Worm (Caenorhabditis elegans) whole organism, L1 larva: ENCODE results near the gene T05B9.2.

Source experiments
- C04F5.9 ChIP-seq: sonication (generic microtip); optimal IDR thresholded peaks from 2 replicates; lab custom pipeline; 2016; ENCODE audit warnings: missing genetic modification characterization, missing compliant biosample characterization
- C16A3.4 ChIP-seq: fragments of 150-350 bp; optimal IDR thresholded peaks from 2 replicates; lab custom pipeline; 2014; ENCODE audit warnings: missing biosample characterization, missing genetic modification characterization
- alr-1 ChIP-seq: fragments of 200-800 bp; sonication (Bioruptor generic); optimal IDR thresholded peaks from 2 replicates; lab custom pipeline; 2018; ENCODE audit warnings: borderline replicate concordance, mild to moderate bottlenecking, missing genetic modification characterization, missing compliant biosample characterization
- blmp-1 ChIP-seq: fragments of 150-350 bp; optimal IDR thresholded peaks from 2 replicates; lab custom pipeline; 2014; ENCODE audit warnings: missing biosample characterization, missing genetic modification characterization
- ceh-63 ChIP-seq: fragments of 200-800 bp; sonication (Bioruptor generic); optimal IDR thresholded peaks from 2 replicates; lab custom pipeline; 2018; ENCODE audit warnings: mild to moderate bottlenecking, missing genetic modification characterization, missing compliant biosample characterization
- ceh-82 ChIP-seq, 3 experiments: fragments of 150-350 bp in 1 of 3; sonication (generic microtip) in 2 of 3; optimal IDR thresholded peaks; 2 replicates each; lab custom pipeline; 2014 to 2017; ENCODE audit warnings: missing biosample characterization in 3 of 3, missing genetic modification characterization in 3 of 3
- dpl-1 ChIP-seq, 3 experiments: fragments of 150-350 bp in 2 of 3; sonication (generic microtip) in 1 of 3; optimal IDR thresholded peaks; 2 replicates each; lab custom pipeline; 2014 to 2017; ENCODE audit warnings: missing biosample characterization in 3 of 3, missing genetic modification characterization in 3 of 3, missing genetic modification reagents in 3 of 3
- dsc-1 ChIP-seq: sonication (generic microtip); optimal IDR thresholded peaks from 2 replicates; lab custom pipeline; 2016; ENCODE audit warnings: mild to moderate bottlenecking, missing genetic modification characterization, missing compliant biosample characterization
- efl-1 ChIP-seq, 4 experiments: fragments of 150-350 bp; optimal IDR thresholded peaks in 3 of 4; peaks in 1 of 4; 1 replicate in 1 of 4; 2 replicates in 3 of 4; lab custom pipeline; 2014; ENCODE audit warnings: missing biosample characterization in 2 of 4, missing genetic modification characterization in 2 of 4, missing genetic modification reagents in 2 of 4
- egl-13 ChIP-seq: sonication (generic microtip); optimal IDR thresholded peaks from 2 replicates; lab custom pipeline; 2016; ENCODE audit warnings: missing genotype, missing genetic modification reagents, missing genetic modification characterization, missing compliant biosample characterization
- elt-2 ChIP-seq: sonication (generic microtip); optimal IDR thresholded peaks from 2 replicates; lab custom pipeline; 2016; ENCODE audit warnings: missing genetic modification characterization, mild to moderate bottlenecking, inconsistent platforms, missing compliant biosample characterization, missing genetic modification reagents
- fkh-4 ChIP-seq: sonication (generic microtip); optimal IDR thresholded peaks from 2 replicates; lab custom pipeline; 2016; ENCODE audit warnings: missing compliant biosample characterization, missing genetic modification characterization, borderline replicate concordance
- fos-1 ChIP-seq: fragments of 150-350 bp; optimal IDR thresholded peaks from 2 replicates; lab custom pipeline; 2014; ENCODE audit warnings: missing biosample characterization, missing genetic modification characterization
- grh-1 ChIP-seq: fragments of 200-800 bp; sonication (Bioruptor generic); IDR thresholded peaks from 2 replicates; pipeline ENCODE4 v1.3.6; 2022; ENCODE audit warnings: missing genetic modification reagents, missing genetic modification characterization, missing compliant biosample characterization
- hlh-17 ChIP-seq: fragments of 200-800 bp; sonication (Bioruptor generic); optimal IDR thresholded peaks from 2 replicates; lab custom pipeline; 2018; ENCODE audit warnings: missing genetic modification characterization, mild to moderate bottlenecking, missing compliant biosample characterization, moderate library complexity, borderline replicate concordance
- hlh-4 ChIP-seq: sonication (generic microtip); optimal IDR thresholded peaks from 2 replicates; lab custom pipeline; 2016; ENCODE audit warnings: mild to moderate bottlenecking, missing genetic modification characterization, missing compliant biosample characterization
- lin-14 ChIP-seq: fragments of 200-800 bp; sonication (Bioruptor generic); optimal IDR thresholded peaks from 2 replicates; lab custom pipeline; 2018; ENCODE audit warnings: mild to moderate bottlenecking, missing genetic modification characterization, moderate library complexity, missing compliant biosample characterization
- lin-39 ChIP-seq: fragments of 150-350 bp; optimal IDR thresholded peaks from 2 replicates; lab custom pipeline; 2014; ENCODE audit warnings: missing biosample characterization, missing genetic modification reagents, missing genetic modification characterization
- mab-9 ChIP-seq: fragments of 200-800 bp; sonication (Bioruptor generic); IDR thresholded peaks from 2 replicates; pipeline ENCODE4 v1.3.6; 2022; ENCODE audit warnings: missing genetic modification reagents, missing genetic modification characterization, missing compliant biosample characterization
- mef-2 ChIP-seq: fragments of 150-350 bp; optimal IDR thresholded peaks from 2 replicates; lab custom pipeline; 2014; ENCODE audit warnings: missing biosample characterization, missing genetic modification characterization
- mep-1 ChIP-seq: fragments of 150-350 bp; optimal IDR thresholded peaks from 2 replicates; lab custom pipeline; 2014; ENCODE audit warnings: missing biosample characterization, missing genetic modification characterization
- nhr-12 ChIP-seq: sonication (generic microtip); optimal IDR thresholded peaks from 2 replicates; lab custom pipeline; 2017; ENCODE audit warnings: missing biosample characterization, missing genetic modification characterization
- nhr-19 ChIP-seq: fragments of 200-800 bp; sonication (Bioruptor generic); conservative IDR thresholded peaks from 2 replicates; pipeline ENCODE4 v1.3.6; 2022; ENCODE audit warnings: missing genetic modification characterization, missing compliant biosample characterization
- nhr-237 ChIP-seq: fragments of 150-350 bp; optimal IDR thresholded peaks from 2 replicates; lab custom pipeline; 2014; ENCODE audit warnings: missing biosample characterization, missing genetic modification characterization
- nhr-28 ChIP-seq: fragments of 150-350 bp; optimal IDR thresholded peaks from 2 replicates; lab custom pipeline; 2014; ENCODE audit warnings: missing biosample characterization, missing genetic modification characterization
- nhr-47 ChIP-seq: sonication (generic microtip); optimal IDR thresholded peaks from 2 replicates; lab custom pipeline; 2016; ENCODE audit warnings: mild to moderate bottlenecking, missing genetic modification characterization, moderate library complexity, missing compliant biosample characterization
- nhr-71 ChIP-seq: sonication (generic microtip); optimal IDR thresholded peaks from 2 replicates; lab custom pipeline; 2016; ENCODE audit warnings: mild to moderate bottlenecking, missing genetic modification characterization, moderate library complexity, missing compliant biosample characterization
- nhr-76 ChIP-seq: sonication (generic microtip); optimal IDR thresholded peaks from 2 replicates; lab custom pipeline; 2017; ENCODE audit warnings: missing biosample characterization, missing genetic modification characterization
- nhr-85 ChIP-seq: sonication (generic microtip); peaks from one replicate; lab custom pipeline; 2016; ENCODE audit warnings: missing genetic modification characterization, inconsistent platforms, missing compliant biosample characterization
- rnt-1 ChIP-seq: sonication (generic microtip); optimal IDR thresholded peaks from 2 replicates; lab custom pipeline; 2016; ENCODE audit warnings: mild to moderate bottlenecking, missing genetic modification characterization, moderate library complexity, missing compliant biosample characterization
- snpc-4 ChIP-seq: fragments of 150-350 bp; optimal IDR thresholded peaks from 2 replicates; lab custom pipeline; 2014; ENCODE audit warnings: missing biosample characterization, missing genetic modification characterization
- sptf-1 ChIP-seq: fragments of 150-350 bp; optimal IDR thresholded peaks from 2 replicates; lab custom pipeline; 2014; ENCODE audit warnings: missing biosample characterization, missing genetic modification characterization
- swsn-7 ChIP-seq: sonication (generic microtip); optimal IDR thresholded peaks from 2 replicates; lab custom pipeline; 2016; ENCODE audit warnings: missing genetic modification characterization, missing compliant biosample characterization
- tbx-2 ChIP-seq: sonication (generic microtip); optimal IDR thresholded peaks from 2 replicates; lab custom pipeline; 2016; ENCODE audit warnings: missing genetic modification characterization, missing compliant biosample characterization
- unc-130 ChIP-seq: fragments of 150-350 bp; optimal IDR thresholded peaks from 2 replicates; lab custom pipeline; 2017; ENCODE audit warnings: missing biosample characterization, missing genetic modification characterization, inconsistent platforms
- vab-15 ChIP-seq: sonication (generic microtip); optimal IDR thresholded peaks from 2 replicates; lab custom pipeline; 2017; ENCODE audit warnings: missing genotype, mild to moderate bottlenecking, missing genetic modification characterization, missing compliant biosample characterization
- xbp-1 ChIP-seq: sonication (generic microtip); optimal IDR thresholded peaks from 2 replicates; lab custom pipeline; 2016; ENCODE audit warnings: missing genetic modification characterization, missing compliant biosample characterization
- zip-4 ChIP-seq: fragments of 200-800 bp; sonication (Bioruptor generic); optimal IDR thresholded peaks from 2 replicates; lab custom pipeline; 2018; ENCODE audit warnings: mild to moderate bottlenecking, missing genetic modification characterization, moderate library complexity, missing compliant biosample characterization

T05B9.2 gene

ce11 chrII:11281666-11282065 lies 26.0 kb downstream of the T05B9.2 start, which contains the start of gene unc-130:
Gene unc-130, plus strand, starts transcription at chrII:11281966.
- no peak for TF ChIP-seq lin-39
- no peak for TF ChIP-seq nhr-71 (tag; lab: Kevin White, UChicago)
- no peak for TF ChIP-seq fkh-4
- no peak for TF ChIP-seq dpl-1 (GFP tag; optimal IDR thresholded peaks at IDR 0.05; lab: Kevin White, UChicago)
- TF ChIP-seq, all 84 proteins: peak for 0

ce11 chrII:11283013-11283412 lies 27.4 kb downstream of the T05B9.2 start:
- TF ChIP-seq rnt-1 (tag; lab: Kevin White, UChicago) (peak; percentile 44), efl-1 (optimal IDR thresholded peaks at IDR 0.05; lab: Kevin White, UChicago) (no peak), efl-1 (GFP tag; optimal IDR thresholded peaks at IDR 0.05 in 1 of 2; lab: Kevin White, UChicago) (peak in 1 of 2 experiments; percentile 88), ceh-82 (tag; optimal IDR thresholded peaks at IDR 0.05; lab: Kevin White, UChicago) (no peak), alr-1 (tag; lab: Kevin White, UChicago) (no peak), fos-1 (tag; lab: Kevin White, UChicago) (no peak), mab-9 (GFP tag; lab: Robert Waterston, UW) (no peak), snpc-4 (no peak), unc-130 (peak; percentile 29), xbp-1 (no peak)

- no peak for TF ChIP-seq egl-13 (tag; lab: Kevin White, UChicago)
- TF ChIP-seq nhr-85, result peak; percentile 40
- TF ChIP-seq nhr-19, result no peak
- TF ChIP-seq elt-2 (tag; lab: Kevin White, UChicago), result peak; percentile 42
These were observed 28.2 kb downstream of the T05B9.2 start for ce11 chrII:11283803-11284202.

- peak; percentile 13 for TF ChIP-seq lin-14
- TF ChIP-seq nhr-28 (tag; lab: Kevin White, UChicago), result no peak
- peak; percentile 17 for TF ChIP-seq tbx-2 (tag; lab: Kevin White, UChicago)
- TF ChIP-seq unc-130, result peak; percentile 96
- TF ChIP-seq nhr-85, result peak; percentile 51
- TF ChIP-seq grh-1 (GFP tag; lab: Robert Waterston, UW), result no peak
These were observed 29.1 kb downstream of the T05B9.2 start for ce11 chrII:11284701-11285100.

- no peak for TF ChIP-seq hlh-17 (GFP tag; lab: Kevin White, UChicago)
- TF ChIP-seq elt-2 (tag; lab: Kevin White, UChicago), result peak; percentile 25
These were observed 29.8 kb downstream of the T05B9.2 start for ce11 chrII:11285282-11285933.

- TF ChIP-seq mef-2 (tag; lab: Kevin White, UChicago), result no peak
- no peak for TF ChIP-seq sptf-1 (tag; lab: Kevin White, UChicago)
- TF ChIP-seq nhr-19, result no peak
- TF ChIP-seq hlh-4 (tag; lab: Kevin White, UChicago), result no peak
- TF ChIP-seq mep-1, result no peak
- TF ChIP-seq egl-13 (tag; lab: Kevin White, UChicago), result no peak
- TF ChIP-seq dpl-1 (GFP tag; optimal IDR thresholded peaks at IDR 0.05; lab: Kevin White, UChicago), result no peak
- TF ChIP-seq unc-130, result peak; percentile 59
- no peak for TF ChIP-seq nhr-47 (tag; lab: Kevin White, UChicago)
- TF ChIP-seq vab-15, result no peak
- TF ChIP-seq nhr-76 (tag; lab: Kevin White, UChicago), result no peak
- no peak for TF ChIP-seq swsn-7
- TF ChIP-seq lin-14, result peak; percentile 42
- peak; percentile 59 for TF ChIP-seq nhr-85
- no peak for TF ChIP-seq C04F5.9 (tag; lab: Kevin White, UChicago)
- TF ChIP-seq tbx-2 (tag; lab: Kevin White, UChicago), result peak; percentile 47
- no peak for TF ChIP-seq C16A3.4 (tag; lab: Kevin White, UChicago)
- no peak for TF ChIP-seq dsc-1 (tag; lab: Kevin White, UChicago)
- TF ChIP-seq ceh-63 (GFP tag; lab: Kevin White, UChicago), result no peak
- no peak for TF ChIP-seq elt-2 (tag; lab: Kevin White, UChicago)
- TF ChIP-seq blmp-1 (tag; lab: Kevin White, UChicago), result peak; percentile 59
- no peak for TF ChIP-seq nhr-12 (tag; lab: Kevin White, UChicago)
- TF ChIP-seq nhr-71 (tag; lab: Kevin White, UChicago), result no peak
- no peak for TF ChIP-seq nhr-237 (tag; lab: Kevin White, UChicago)
- no peak for TF ChIP-seq zip-4
These were observed 30.8 kb downstream of the T05B9.2 start for ce11 chrII:11286445-11286844.
